Worm (Caenorhabditis elegans) whole organism, mixed stage, embryonic: ENCODE measurements around the gene str-118.

Experiments used
- blmp-1 ChIP-seq: fragments of 150-350 bp; optimal IDR thresholded peaks from 2 replicates; lab custom pipeline; 2014; ENCODE audit warnings: missing biosample characterization, missing genetic modification characterization
- lin-13 ChIP-seq: fragments of 150-350 bp; optimal IDR thresholded peaks from 2 replicates; lab custom pipeline; 2014; ENCODE audit warnings: missing biosample characterization, missing genetic modification characterization

DNA sequence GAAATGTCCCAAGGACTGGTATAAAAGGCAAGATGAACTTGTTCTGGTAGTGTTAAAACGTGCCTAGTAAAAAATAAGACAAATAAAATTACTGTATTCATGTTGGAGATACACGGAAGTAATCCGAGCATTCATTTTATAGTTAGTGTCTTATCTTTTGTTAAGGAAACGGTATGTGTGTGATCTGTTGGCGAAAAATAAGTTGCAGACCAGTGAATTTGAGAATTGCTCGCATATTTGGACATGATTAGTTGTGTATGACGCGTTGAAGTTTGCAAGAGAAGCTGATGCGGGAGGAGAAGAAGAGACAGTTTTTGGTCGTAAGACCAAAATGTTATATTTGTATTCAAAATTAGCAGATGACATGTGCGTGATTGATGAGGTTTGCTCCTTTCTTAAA, 50.0 kb downstream of the str-118 start, which contains the start of gene C08B6.14:
- TF ChIP-seq blmp-1 (tag; lab: Kevin White, UChicago) (no peak), lin-13 (tag; lab: Kevin White, UChicago) (no peak)
